Worm (Caenorhabditis elegans) whole organism, young adult: ENCODE data around the gene atgp-1.

Experiments used
- B0019.2 ChIP-seq: fragments of 200-800 bp; sonication (Bioruptor generic); conservative IDR thresholded peaks from 2 replicates; pipeline ENCODE4 v1.3.6; 2022; ENCODE audit warnings: missing genetic modification reagents, missing genetic modification characterization, missing compliant biosample characterization
- B0336.3 ChIP-seq: fragments of 200-800 bp; sonication (Bioruptor generic); IDR thresholded peaks from 2 replicates; pipeline ENCODE4 v1.3.6; 2022; ENCODE audit warnings: missing genetic modification characterization, missing compliant biosample characterization
- C17E4.6 ChIP-seq: fragments of 200-800 bp; sonication (Bioruptor generic); IDR thresholded peaks from 2 replicates; pipeline ENCODE4 v1.3.6; 2022; ENCODE audit warnings: missing genetic modification reagents, missing genetic modification characterization, missing compliant biosample characterization
- F37B4.10 ChIP-seq: fragments of 200-800 bp; sonication (Bioruptor generic); IDR thresholded peaks from 2 replicates; pipeline ENCODE4 v1.3.6; 2022; ENCODE audit warnings: missing genetic modification characterization, missing compliant biosample characterization
- F49E8.2 ChIP-seq: sonication (generic microtip); optimal IDR thresholded peaks from 3 replicates; lab custom pipeline; 2017; ENCODE audit warnings: missing genetic modification characterization, mild to moderate bottlenecking, missing compliant biosample characterization, antibody characterized with exemption, moderate library complexity; ENCODE audit not compliant: insufficient read depth
- F52B5.7 ChIP-seq: sonication (generic microtip); optimal IDR thresholded peaks from 2 replicates; lab custom pipeline; 2016; ENCODE audit warnings: mild to moderate bottlenecking, missing genetic modification characterization, missing compliant biosample characterization
- F57C9.4 ChIP-seq: sonication (generic microtip); optimal IDR thresholded peaks from 2 replicates; lab custom pipeline; 2017; ENCODE audit warnings: mild to moderate bottlenecking, missing genetic modification characterization, missing compliant biosample characterization
- K12H6.12 ChIP-seq: fragments of 200-800 bp; sonication (Bioruptor generic); optimal IDR thresholded peaks from 2 replicates; lab custom pipeline; 2018; ENCODE audit warnings: mild to moderate bottlenecking, missing genetic modification characterization, missing compliant biosample characterization
- T07F8.4 ChIP-seq: sonication (generic microtip); optimal IDR thresholded peaks from 2 replicates; lab custom pipeline; 2016; ENCODE audit warnings: mild to moderate bottlenecking, missing genetic modification characterization, moderate library complexity, missing compliant biosample characterization
- Y53G8AR.9 ChIP-seq: fragments of 200-800 bp; sonication (Bioruptor generic); conservative IDR thresholded peaks from 2 replicates; pipeline ENCODE4 v1.3.6; 2022; ENCODE audit warnings: missing genetic modification reagents, missing genetic modification characterization, missing compliant biosample characterization
- Y56A3A.18 ChIP-seq: fragments of 200-800 bp; sonication (Bioruptor generic); IDR thresholded peaks from 2 replicates; pipeline ENCODE4 v1.3.6; 2022; ENCODE audit warnings: missing genetic modification reagents, missing genetic modification characterization, missing compliant biosample characterization
- ama-1 ChIP-seq, 3 experiments: fragments of 150-350 bp in 1 of 3; sonication (generic microtip) in 2 of 3; optimal IDR thresholded peaks; 2 replicates each; lab custom pipeline; 2014 to 2018; ENCODE audit warnings: missing biosample characterization in 2 of 3, missing genetic modification characterization in 2 of 3, missing genetic modification reagents in 2 of 3
- aptf-3 ChIP-seq: fragments of 200-800 bp; sonication (Bioruptor generic); IDR thresholded peaks from 2 replicates; pipeline ENCODE4 v1.3.6; 2022; ENCODE audit warnings: missing genetic modification characterization, missing compliant biosample characterization
- atf-7 ChIP-seq: sonication (generic microtip); optimal IDR thresholded peaks from 2 replicates; lab custom pipeline; 2017; ENCODE audit warnings: mild to moderate bottlenecking, missing genetic modification characterization, missing compliant biosample characterization
- athp-1 ChIP-seq: sonication (generic microtip); optimal IDR thresholded peaks from 2 replicates; lab custom pipeline; 2017; ENCODE audit warnings: mild to moderate bottlenecking, missing genetic modification characterization, missing compliant biosample characterization
- attf-6 ChIP-seq: fragments of 200-800 bp; sonication (Bioruptor generic); IDR thresholded peaks from 2 replicates; pipeline ENCODE4 v1.3.6; 2022; ENCODE audit warnings: missing genetic modification reagents, missing genetic modification characterization, missing compliant biosample characterization
- bed-2 ChIP-seq: fragments of 200-800 bp; sonication (Bioruptor generic); IDR thresholded peaks from 2 replicates; pipeline ENCODE4 v1.3.6; 2022; ENCODE audit warnings: missing genetic modification reagents, missing genetic modification characterization, missing compliant biosample characterization
- cebp-1 ChIP-seq, 2 experiments: fragments of 200-800 bp in 1 of 2; sonication (Bioruptor generic) in 1 of 2; sonication (generic microtip) in 1 of 2; IDR thresholded peaks in 1 of 2; optimal IDR thresholded peaks in 1 of 2; 2 replicates each; pipeline versions ENCODE4 v1.3.6 to Lab custom; 2017 to 2022; ENCODE audit warnings: missing compliant biosample characterization in 2 of 2, missing genetic modification characterization in 2 of 2, mild to moderate bottlenecking in 1 of 2, missing genetic modification reagents in 1 of 2, moderate library complexity in 1 of 2
- cebp-2 ChIP-seq: fragments of 200-800 bp; sonication (Bioruptor generic); IDR thresholded peaks from 2 replicates; pipeline ENCODE4 v1.3.6; 2022; ENCODE audit warnings: missing genetic modification characterization, missing compliant biosample characterization
- ceh-100 ChIP-seq: fragments of 200-800 bp; sonication (Bioruptor generic); IDR thresholded peaks from 2 replicates; pipeline ENCODE4 v1.3.6; 2022; ENCODE audit warnings: missing genetic modification reagents, missing genetic modification characterization, missing compliant biosample characterization
- ceh-27 ChIP-seq: fragments of 200-800 bp; sonication (Bioruptor generic); optimal IDR thresholded peaks from 2 replicates; lab custom pipeline; 2018; ENCODE audit warnings: mild to moderate bottlenecking, missing genetic modification characterization, moderate library complexity, missing compliant biosample characterization
- ceh-40 ChIP-seq: fragments of 200-800 bp; sonication (Bioruptor generic); IDR thresholded peaks from 2 replicates; pipeline ENCODE4 v1.3.6; 2022; ENCODE audit warnings: missing genetic modification characterization, missing compliant biosample characterization
- die-1 ChIP-seq: sonication (generic microtip); optimal IDR thresholded peaks from 2 replicates; lab custom pipeline; 2016; ENCODE audit warnings: missing genotype, mild to moderate bottlenecking, missing genetic modification characterization, missing compliant biosample characterization
- dox-1 ChIP-seq: fragments of 200-800 bp; sonication (Bioruptor generic); IDR thresholded peaks from 2 replicates; pipeline ENCODE4 v1.3.6; 2022; ENCODE audit warnings: missing genetic modification reagents, missing genetic modification characterization, missing compliant biosample characterization
- egl-44 ChIP-seq: fragments of 200-800 bp; sonication (Bioruptor generic); IDR thresholded peaks from 2 replicates; pipeline ENCODE4 v1.3.6; 2022; ENCODE audit warnings: missing genetic modification reagents, missing genetic modification characterization, missing compliant biosample characterization
- let-526 ChIP-seq: fragments of 200-800 bp; sonication (Bioruptor generic); IDR thresholded peaks from 2 replicates; pipeline ENCODE4 v1.3.6; 2022; ENCODE audit warnings: missing genetic modification reagents, missing genetic modification characterization, missing compliant biosample characterization
- lin-26 ChIP-seq: fragments of 200-800 bp; sonication (Bioruptor generic); IDR thresholded peaks from 2 replicates; pipeline ENCODE4 v1.3.6; 2022; ENCODE audit warnings: missing genetic modification reagents, missing genetic modification characterization, missing compliant biosample characterization
- lin-35 ChIP-seq, 3 experiments: fragments of 150-350 bp in 2 of 3; sonication (generic microtip) in 1 of 3; optimal IDR thresholded peaks; 2 replicates each; lab custom pipeline; 2014 to 2018; ENCODE audit warnings: missing biosample characterization in 3 of 3, missing genetic modification characterization in 3 of 3, missing genetic modification reagents in 3 of 3
- lin-54 ChIP-seq: fragments of 200-800 bp; sonication (Bioruptor generic); optimal IDR thresholded peaks from 2 replicates; lab custom pipeline; 2018; ENCODE audit warnings: mild to moderate bottlenecking, missing genetic modification characterization, missing compliant biosample characterization
- lsl-1 ChIP-seq: fragments of 200-800 bp; sonication (Bioruptor generic); optimal IDR thresholded peaks from 2 replicates; lab custom pipeline; 2018; ENCODE audit warnings: mild to moderate bottlenecking, missing genetic modification characterization, moderate library complexity, missing compliant biosample characterization
- madf-3 ChIP-seq: fragments of 200-800 bp; sonication (Bioruptor generic); IDR thresholded peaks from 2 replicates; pipeline ENCODE4 v1.3.6; 2022; ENCODE audit warnings: missing genetic modification reagents, missing genetic modification characterization, missing compliant biosample characterization
- madf-6 ChIP-seq: fragments of 200-800 bp; sonication (Bioruptor generic); IDR thresholded peaks from 2 replicates; pipeline ENCODE4 v1.3.6; 2022; ENCODE audit warnings: missing genetic modification reagents, missing genetic modification characterization, missing compliant biosample characterization
- mcd-1 ChIP-seq: fragments of 200-800 bp; sonication (Bioruptor generic); IDR thresholded peaks from 2 replicates; pipeline ENCODE4 v1.3.6; 2022; ENCODE audit warnings: missing genetic modification reagents, missing genetic modification characterization, missing compliant biosample characterization
- mel-28 ChIP-seq: sonication (generic microtip); optimal IDR thresholded peaks from 2 replicates; lab custom pipeline; 2016; ENCODE audit warnings: borderline replicate concordance, mild to moderate bottlenecking, missing genetic modification characterization, missing compliant biosample characterization
- nfya-2 ChIP-seq: fragments of 200-800 bp; sonication (Bioruptor generic); IDR thresholded peaks from 2 replicates; pipeline ENCODE4 v1.3.6; 2022; ENCODE audit warnings: missing genetic modification reagents, missing genetic modification characterization, missing compliant biosample characterization
- pbrm-1 ChIP-seq: fragments of 200-800 bp; sonication (Bioruptor generic); IDR thresholded peaks from 2 replicates; pipeline ENCODE4 v1.3.6; 2022; ENCODE audit warnings: missing genetic modification reagents, missing genetic modification characterization, missing compliant biosample characterization
- pha-4 ChIP-seq: fragments of 150-350 bp; sonication (generic microtip); optimal IDR thresholded peaks from 2 replicates; lab custom pipeline; 2014; ENCODE audit warnings: missing biosample characterization, missing genetic modification reagents, missing genetic modification characterization
- sea-2 ChIP-seq: fragments of 200-800 bp; sonication (Bioruptor generic); IDR thresholded peaks from 2 replicates; pipeline ENCODE4 v1.3.6; 2022; ENCODE audit warnings: missing genetic modification characterization, missing compliant biosample characterization
- snpc-4 ChIP-seq, 5 experiments: fragments of 150-350 bp in 1 of 5; sonication (generic microtip) in 4 of 5; optimal IDR thresholded peaks; 2 replicates each; lab custom pipeline; 2014 to 2018; ENCODE audit warnings: missing genetic modification characterization in 5 of 5, missing biosample characterization in 3 of 5, antibody characterized with exemption in 2 of 5, mild to moderate bottlenecking in 2 of 5, missing compliant biosample characterization in 2 of 5, missing genotype in 2 of 5, moderate library complexity in 2 of 5, missing genetic modification reagents in 1 of 5
- sptf-2 ChIP-seq: fragments of 200-800 bp; sonication (Bioruptor generic); optimal IDR thresholded peaks from 2 replicates; lab custom pipeline; 2018; ENCODE audit warnings: mild to moderate bottlenecking, missing genetic modification characterization, missing compliant biosample characterization
- zim-3 ChIP-seq: sonication (generic microtip); optimal IDR thresholded peaks from 2 replicates; lab custom pipeline; 2017; ENCODE audit warnings: mild to moderate bottlenecking, missing genetic modification characterization, moderate library complexity, missing compliant biosample characterization
- ztf-18 ChIP-seq: sonication (generic microtip); optimal IDR thresholded peaks from 2 replicates; lab custom pipeline; 2016; ENCODE audit warnings: missing genotype, mild to moderate bottlenecking, missing genetic modification characterization, missing compliant biosample characterization
- ztf-25 ChIP-seq: fragments of 200-800 bp; sonication (Bioruptor generic); IDR thresholded peaks from 2 replicates; pipeline ENCODE4 v1.3.6; 2022; ENCODE audit warnings: missing genetic modification reagents, missing genetic modification characterization, missing compliant biosample characterization
- ztf-28 ChIP-seq: fragments of 200-800 bp; sonication (Bioruptor generic); IDR thresholded peaks from 2 replicates; pipeline ENCODE4 v1.3.6; 2022; ENCODE audit warnings: missing genetic modification reagents, missing genetic modification characterization, missing compliant biosample characterization

The atgp-1 gene

DNA sequence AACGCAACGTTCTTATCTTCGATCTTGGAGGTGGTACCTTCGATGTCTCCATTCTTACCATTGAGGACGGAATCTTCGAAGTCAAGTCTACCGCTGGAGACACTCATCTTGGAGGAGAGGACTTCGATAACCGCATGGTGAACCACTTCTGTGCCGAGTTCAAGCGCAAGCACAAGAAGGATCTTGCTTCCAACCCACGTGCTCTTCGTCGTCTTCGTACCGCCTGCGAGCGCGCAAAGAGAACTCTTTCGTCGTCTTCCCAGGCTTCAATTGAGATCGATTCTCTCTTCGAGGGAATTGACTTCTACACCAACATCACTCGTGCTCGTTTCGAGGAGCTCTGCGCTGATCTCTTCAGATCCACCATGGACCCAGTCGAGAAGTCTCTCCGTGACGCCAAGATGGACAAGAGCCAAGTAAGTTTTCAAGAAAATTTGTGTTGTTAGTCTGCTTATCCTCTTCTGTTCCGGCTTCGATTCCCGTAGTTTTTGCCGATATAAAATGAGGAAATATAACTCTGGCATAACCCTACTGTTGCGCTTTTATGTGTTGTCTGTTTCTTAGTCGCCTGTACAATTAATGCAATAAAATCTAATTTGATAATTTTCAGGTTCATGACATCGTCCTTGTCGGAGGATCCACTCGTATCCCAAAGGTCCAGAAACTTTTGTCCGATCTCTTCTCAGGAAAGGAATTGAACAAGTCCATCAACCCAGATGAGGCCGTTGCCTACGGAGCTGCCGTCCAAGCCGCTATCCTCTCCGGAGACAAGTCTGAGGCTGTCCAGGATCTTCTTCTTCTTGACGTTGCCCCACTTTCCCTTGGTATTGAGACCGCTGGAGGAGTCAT lies 10.7 kb downstream of the atgp-1 start:
- no peak for TF ChIP-seq sea-2 (GFP tag; lab: Robert Waterston, UW)
- peak; percentile 30 for TF ChIP-seq atf-7
- TF ChIP-seq K12H6.12 (tag; lab: Kevin White, UChicago), result peak; percentile 0
- TF ChIP-seq egl-44 (GFP tag; lab: Robert Waterston, UW), result peak; percentile 62; the same call in 1 of the 2 replicates
- no peak for TF ChIP-seq pha-4 (tag; lab: Kevin White, UChicago)
- TF ChIP-seq ceh-40 (GFP tag; lab: Robert Waterston, UW), result peak; percentile 53
- TF ChIP-seq lin-54 (GFP tag; lab: Kevin White, UChicago), result peak; percentile 66
- TF ChIP-seq snpc-4 (GFP tag; optimal IDR thresholded peaks at IDR 0.05; lab: Kevin White, UChicago), result no peak
- TF ChIP-seq snpc-4 (tag; optimal IDR thresholded peaks at IDR 0.05; lab: Kevin White, UChicago), result peak in 2 of 4 experiments; percentile 18 to 59
- TF ChIP-seq F49E8.2 (tag; lab: Kevin White, UChicago), result peak; percentile 21
- TF ChIP-seq lin-35 (GFP tag; optimal IDR thresholded peaks at IDR 0.05; lab: Kevin White, UChicago), result no peak
- peak; percentile 79 for TF ChIP-seq madf-3
- peak; percentile 41 for TF ChIP-seq die-1 (tag; lab: Kevin White, UChicago)
- TF ChIP-seq ztf-18 (tag; lab: Kevin White, UChicago), result peak; percentile 20
- TF ChIP-seq C17E4.6 (GFP tag; lab: Robert Waterston, UW), result 0 out of 2 replicates have a peak, but pooled peaks have one; percentile 12
- TF ChIP-seq mcd-1 (GFP tag; lab: Robert Waterston, UW), result peak; percentile 49
- peak; percentile 7; the same call in 1 of the 2 replicates for TF ChIP-seq cebp-1 (GFP tag; IDR thresholded peaks at IDR 0.05; lab: Robert Waterston, UW)
- peak; percentile 33 for TF ChIP-seq cebp-1 (tag; optimal IDR thresholded peaks at IDR 0.05; lab: Kevin White, UChicago)
- TF ChIP-seq let-526 (GFP tag; lab: Robert Waterston, UW), result no peak
- peak; percentile 70 for TF ChIP-seq Y53G8AR.9 (GFP tag; lab: Robert Waterston, UW)
- TF ChIP-seq sptf-2 (GFP tag; lab: Kevin White, UChicago), result no peak
- 0 out of 2 replicates have a peak, but pooled peaks have one; percentile 8 for TF ChIP-seq aptf-3 (GFP tag; lab: Robert Waterston, UW)
- TF ChIP-seq madf-6 (GFP tag; lab: Robert Waterston, UW), result peak; percentile 67; the same call in 1 of the 2 replicates
- peak; percentile 31; the same call in 1 of the 2 replicates for TF ChIP-seq ceh-100 (GFP tag; lab: Robert Waterston, UW)
- no peak for TF ChIP-seq F52B5.7 (tag; lab: Kevin White, UChicago)
- no peak for TF ChIP-seq mel-28 (tag; lab: Kevin White, UChicago)
- peak; percentile 64 for TF ChIP-seq lin-26 (GFP tag; lab: Robert Waterston, UW)
- TF ChIP-seq ama-1 (optimal IDR thresholded peaks at IDR 0.05; lab: Kevin White, UChicago), result peak; percentile 22
- TF ChIP-seq ama-1 (GFP tag; optimal IDR thresholded peaks at IDR 0.05; lab: Kevin White, UChicago), result no peak
- TF ChIP-seq Y56A3A.18 (GFP tag; lab: Robert Waterston, UW), result no peak
- no peak for TF ChIP-seq ceh-27 (GFP tag; lab: Kevin White, UChicago)
- peak; percentile 90 for TF ChIP-seq attf-6 (GFP tag; lab: Robert Waterston, UW)
- peak; percentile 37 for TF ChIP-seq lsl-1 (GFP tag; lab: Kevin White, UChicago)
- 0 out of 2 replicates have a peak, but pooled peaks have one; percentile 31 for TF ChIP-seq B0019.2 (GFP tag; lab: Robert Waterston, UW)
- TF ChIP-seq zim-3 (tag; lab: Kevin White, UChicago), result no peak
- TF ChIP-seq cebp-2 (GFP tag; lab: Robert Waterston, UW), result peak; percentile 22; the same call in 1 of the 2 replicates
- peak; percentile 22 for TF ChIP-seq T07F8.4 (tag; lab: Kevin White, UChicago)
- no peak for TF ChIP-seq F37B4.10 (GFP tag; lab: Robert Waterston, UW)
- TF ChIP-seq F57C9.4 (tag; lab: Kevin White, UChicago), result no peak
- TF ChIP-seq ztf-28 (GFP tag; lab: Robert Waterston, UW), result no peak
- peak; percentile 23 for TF ChIP-seq pbrm-1 (GFP tag; lab: Robert Waterston, UW)
- 0 out of 2 replicates have a peak, but pooled peaks have one; percentile 7 for TF ChIP-seq ztf-25
- TF ChIP-seq athp-1 (tag; lab: Kevin White, UChicago), result peak; percentile 52
- TF ChIP-seq nfya-2 (GFP tag; lab: Robert Waterston, UW), result 0 out of 2 replicates have a peak, but pooled peaks have one; percentile 24
- TF ChIP-seq dox-1, result peak; percentile 4
- TF ChIP-seq B0336.3, result peak; percentile 61
- 0 out of 2 replicates have a peak, but pooled peaks have one; percentile 6 for TF ChIP-seq bed-2 (GFP tag; lab: Robert Waterston, UW)
